Fruit fly (Drosophila melanogaster) whole organism, embryonic: ENCODE measurements around the gene put.

Experiments used
- Aef1 ChIP-seq: fragments of 200-800 bp; sonication (Bioruptor generic); IDR thresholded peaks from 3 replicates; pipeline ENCODE4 v1.3.6; 2022; ENCODE audit warnings: missing biosample characterization, missing genetic modification characterization
- C15 ChIP-seq: fragments of 200-800 bp; sonication (Bioruptor generic); IDR thresholded peaks from 3 replicates; pipeline ENCODE4 v1.3.6; 2022; ENCODE audit warnings: missing biosample characterization, missing genetic modification characterization
- CG10543 ChIP-seq: fragments of 200-800 bp; sonication (Bioruptor generic); optimal IDR thresholded peaks from 3 replicates; lab custom pipeline; 2017; ENCODE audit warnings: missing biosample characterization, mild to moderate bottlenecking, missing genetic modification characterization, moderate library complexity
- CG10959 ChIP-seq: fragments of 200-800 bp; sonication (Bioruptor generic); IDR thresholded peaks from 2 replicates; pipeline ENCODE4 v1.3.6; 2022; ENCODE audit warnings: missing biosample characterization, missing genetic modification characterization
- CG11504 ChIP-seq: fragments of 200-800 bp; sonication (Bioruptor generic); optimal IDR thresholded peaks from 3 replicates; lab custom pipeline; 2019; ENCODE audit warnings: missing biosample characterization, mild to moderate bottlenecking, missing genetic modification characterization, moderate library complexity
- CG12155 ChIP-seq: fragments of 200-800 bp; sonication (Bioruptor generic); optimal IDR thresholded peaks from 3 replicates; lab custom pipeline; 2016; ENCODE audit warnings: missing biosample characterization, missing genetic modification characterization
- CG14667 ChIP-seq: fragments of 200-800 bp; sonication (Bioruptor generic); IDR thresholded peaks from 2 replicates; pipeline ENCODE4 v1.3.6; 2022; ENCODE audit warnings: missing biosample characterization, missing genetic modification characterization
- CG15479 ChIP-seq: fragments of 200-800 bp; sonication (Bioruptor generic); optimal IDR thresholded peaks from 3 replicates; lab custom pipeline; 2019; ENCODE audit warnings: missing biosample characterization, mild to moderate bottlenecking, missing genetic modification characterization, moderate library complexity
- CG17385 ChIP-seq: fragments of 200-800 bp; sonication (Bioruptor generic); optimal IDR thresholded peaks from 3 replicates; lab custom pipeline; 2018; ENCODE audit warnings: missing biosample characterization, mild to moderate bottlenecking, missing genetic modification characterization
- CG2678 ChIP-seq: fragments of 200-800 bp; sonication (Bioruptor generic); optimal IDR thresholded peaks from 3 replicates; lab custom pipeline; 2019; ENCODE audit warnings: missing biosample characterization, mild to moderate bottlenecking, missing genetic modification characterization, moderate library complexity
- CG30020 ChIP-seq: fragments of 200-800 bp; optimal IDR thresholded peaks from 2 replicates; lab custom pipeline; 2019; ENCODE audit warnings: missing biosample characterization, mild to moderate bottlenecking, missing genetic modification characterization, moderate library complexity
- CG42726 ChIP-seq: fragments of 200-800 bp; sonication (Bioruptor generic); IDR thresholded peaks from 2 replicates; pipeline ENCODE4 v1.3.6; 2022; ENCODE audit warnings: missing biosample characterization, missing genetic modification characterization; ENCODE audit not compliant: partially characterized antibody
- CG4404 ChIP-seq: fragments of 200-800 bp; sonication (Bioruptor generic); IDR thresholded peaks from 2 replicates; pipeline ENCODE4 v1.3.6; 2022; ENCODE audit warnings: missing biosample characterization, missing genetic modification characterization
- CG5245 ChIP-seq: fragments of 200-800 bp; sonication (Bioruptor generic); optimal IDR thresholded peaks from 3 replicates; lab custom pipeline; 2016; ENCODE audit warnings: missing biosample characterization, missing genetic modification characterization
- CG6654 ChIP-seq: fragments of 200-800 bp; sonication (Bioruptor generic); optimal IDR thresholded peaks from 2 replicates; lab custom pipeline; 2017; ENCODE audit warnings: missing biosample characterization, mild to moderate bottlenecking, missing genetic modification characterization
- CG7372 ChIP-seq: fragments of 200-800 bp; sonication (Bioruptor generic); IDR thresholded peaks from 2 replicates; pipeline ENCODE4 v1.3.6; 2022; ENCODE audit warnings: missing biosample characterization, missing genetic modification characterization
- CG7786 ChIP-seq: fragments of 200-800 bp; sonication (Bioruptor generic); optimal IDR thresholded peaks from 2 replicates; lab custom pipeline; 2016; ENCODE audit warnings: missing biosample characterization, missing genetic modification characterization
- CG7963 ChIP-seq: fragments of 200-800 bp; sonication (Bioruptor generic); IDR thresholded peaks from 3 replicates; pipeline ENCODE4 v1.3.6; 2022; ENCODE audit warnings: missing biosample characterization, missing genetic modification characterization; ENCODE audit not compliant: partially characterized antibody
- CG8359 ChIP-seq: fragments of 200-800 bp; sonication (Bioruptor generic); optimal IDR thresholded peaks from 2 replicates; lab custom pipeline; 2017; ENCODE audit warnings: missing biosample characterization, mild to moderate bottlenecking, missing genetic modification characterization, borderline replicate concordance
- D ChIP-seq, 2 experiments: fragments of 200-800 bp in 1 of 2; fragments of >200 bp in 1 of 2; sonication (Bioruptor generic) in 1 of 2; optimal IDR thresholded peaks; 2 replicates in 1 of 2; 3 replicates in 1 of 2; lab custom pipeline; 2017; ENCODE audit warnings: mild to moderate bottlenecking in 1 of 2, missing biosample characterization in 1 of 2, missing genetic modification characterization in 1 of 2, missing genetic modification reagents in 1 of 2
- Dp ChIP-seq: fragments of 200-800 bp; sonication (Bioruptor generic); optimal IDR thresholded peaks from 2 replicates; lab custom pipeline; 2018; ENCODE audit warnings: missing biosample characterization, mild to moderate bottlenecking, missing genetic modification characterization, moderate library complexity
- ERR ChIP-seq: fragments of 200-800 bp; sonication (Bioruptor generic); optimal IDR thresholded peaks from 2 replicates; lab custom pipeline; 2016; ENCODE audit warnings: missing biosample characterization, missing genetic modification characterization
- HLHmδ ChIP-seq: fragments of 200-800 bp; sonication (Bioruptor generic); optimal IDR thresholded peaks from 2 replicates; lab custom pipeline; 2018; ENCODE audit warnings: missing biosample characterization, mild to moderate bottlenecking, missing genetic modification characterization, moderate library complexity
- Hand ChIP-seq: fragments of 200-800 bp; sonication (Bioruptor generic); optimal IDR thresholded peaks from 2 replicates; lab custom pipeline; 2017; ENCODE audit warnings: mild to moderate bottlenecking, missing biosample characterization, missing genetic modification reagents, missing genetic modification characterization
- Hr39 ChIP-seq: fragments of >200 bp; optimal IDR thresholded peaks from 2 replicates; lab custom pipeline; 2017
- Myb ChIP-seq: fragments of 200-800 bp; sonication (Bioruptor generic); optimal IDR thresholded peaks from 2 replicates; lab custom pipeline; 2016; ENCODE audit warnings: missing biosample characterization, missing genetic modification characterization
- Usf ChIP-seq: fragments of 200-800 bp; sonication (Bioruptor generic); optimal IDR thresholded peaks from 2 replicates; lab custom pipeline; 2017; ENCODE audit warnings: missing genotype, missing biosample characterization, missing genetic modification characterization
- ase ChIP-seq: fragments of 200-800 bp; sonication (Bioruptor generic); IDR thresholded peaks from 3 replicates; pipeline ENCODE4 v1.3.6; 2022; ENCODE audit warnings: missing biosample characterization, missing genetic modification characterization
- cwo ChIP-seq: fragments of 200-800 bp; sonication (Bioruptor generic); optimal IDR thresholded peaks from 3 replicates; lab custom pipeline; 2017; ENCODE audit warnings: missing biosample characterization, missing genetic modification characterization, mild to moderate bottlenecking, moderate library complexity, missing genetic modification reagents
- exex ChIP-seq: fragments of 200-800 bp; sonication (Bioruptor generic); optimal IDR thresholded peaks from 4 replicates; lab custom pipeline; 2018; ENCODE audit warnings: missing biosample characterization, mild to moderate bottlenecking, missing genetic modification characterization, moderate library complexity
- fd102C ChIP-seq: fragments of 200-800 bp; sonication (Bioruptor generic); optimal IDR thresholded peaks from 2 replicates; lab custom pipeline; 2018; ENCODE audit warnings: missing biosample characterization, mild to moderate bottlenecking, missing genetic modification characterization, moderate library complexity
- grau ChIP-seq: fragments of 200-800 bp; optimal IDR thresholded peaks from 3 replicates; lab custom pipeline; 2019; ENCODE audit warnings: missing biosample characterization, mild to moderate bottlenecking, missing genetic modification characterization, moderate library complexity
- gro ChIP-seq: fragments of 200-800 bp; sonication (Bioruptor generic); optimal IDR thresholded peaks from 2 replicates; lab custom pipeline; 2016; ENCODE audit warnings: missing biosample characterization, missing genetic modification characterization
- ham ChIP-seq: fragments of 200-800 bp; sonication (Bioruptor generic); IDR thresholded peaks from 2 replicates; pipeline ENCODE4 v1.3.6; 2022; ENCODE audit warnings: missing biosample characterization, missing genetic modification characterization
- jigr1 ChIP-seq: fragments of 200-800 bp; sonication (Bioruptor generic); IDR thresholded peaks from 3 replicates; pipeline ENCODE4 v1.3.6; 2022; ENCODE audit warnings: missing biosample characterization, missing genetic modification characterization
- jing ChIP-seq: fragments of 200-800 bp; sonication (Bioruptor generic); optimal IDR thresholded peaks from 2 replicates; lab custom pipeline; 2018; ENCODE audit warnings: missing biosample characterization, mild to moderate bottlenecking, missing genetic modification characterization
- kah ChIP-seq: fragments of 200-800 bp; sonication (Bioruptor generic); optimal IDR thresholded peaks from 2 replicates; lab custom pipeline; 2018; ENCODE audit warnings: missing biosample characterization, mild to moderate bottlenecking, missing genetic modification characterization
- luna ChIP-seq: fragments of 200-800 bp; sonication (Bioruptor generic); optimal IDR thresholded peaks from 2 replicates; lab custom pipeline; 2016; ENCODE audit warnings: missing biosample characterization, missing genetic modification characterization
- nerfin-1 ChIP-seq: fragments of 200-800 bp; sonication (Bioruptor generic); optimal IDR thresholded peaks from 3 replicates; lab custom pipeline; 2019; ENCODE audit warnings: missing biosample characterization, mild to moderate bottlenecking, missing genetic modification characterization, moderate library complexity
- nom ChIP-seq: fragments of 200-800 bp; sonication (Bioruptor generic); optimal IDR thresholded peaks from 2 replicates; lab custom pipeline; 2017; ENCODE audit warnings: missing biosample characterization, missing genetic modification characterization, mild to moderate bottlenecking, moderate library complexity, missing genetic modification reagents
- rib ChIP-seq: fragments of 200-800 bp; sonication (Bioruptor generic); IDR thresholded peaks from 2 replicates; pipeline ENCODE4 v1.3.6; 2022; ENCODE audit warnings: missing biosample characterization, missing genetic modification characterization
- ro ChIP-seq: fragments of 200-800 bp; sonication (Bioruptor generic); IDR thresholded peaks from 2 replicates; pipeline ENCODE4 v1.3.6; 2022; ENCODE audit warnings: missing biosample characterization, missing genetic modification characterization
- schlank ChIP-seq: fragments of 200-800 bp; sonication (Bioruptor generic); optimal IDR thresholded peaks from 2 replicates; lab custom pipeline; 2018; ENCODE audit warnings: missing biosample characterization, mild to moderate bottlenecking, missing genetic modification characterization
- sr ChIP-seq: fragments of 200-800 bp; sonication (Bioruptor generic); IDR thresholded peaks from 3 replicates; pipeline ENCODE4 v1.3.6; 2022; ENCODE audit warnings: missing biosample characterization, missing genetic modification characterization
- tio ChIP-seq: fragments of 200-800 bp; sonication (Bioruptor generic); optimal IDR thresholded peaks from 2 replicates; lab custom pipeline; 2017; ENCODE audit warnings: missing biosample characterization, missing genetic modification characterization, inconsistent platforms
- tna ChIP-seq: fragments of 200-800 bp; sonication (Bioruptor generic); IDR thresholded peaks from 2 replicates; pipeline ENCODE4 v1.3.6; 2022; ENCODE audit warnings: missing biosample characterization, missing genetic modification characterization; ENCODE audit not compliant: partially characterized antibody
- vnd ChIP-seq: fragments of 200-800 bp; sonication (Bioruptor generic); IDR thresholded peaks from 3 replicates; pipeline ENCODE4 v1.3.6; 2022; ENCODE audit warnings: missing biosample characterization, missing genetic modification characterization; ENCODE audit not compliant: partially characterized antibody
- zen ChIP-seq: fragments of 200-800 bp; sonication (Bioruptor generic); optimal IDR thresholded peaks from 3 replicates; lab custom pipeline; 2018; ENCODE audit warnings: missing biosample characterization, mild to moderate bottlenecking, missing genetic modification characterization, moderate library complexity

Gene put

dm6 chr3R:14625215-14626156 lies at the start of gene put, which contains the start of gene His4r (continued):
- no peak for TF ChIP-seq jing (GFP tag; lab: Kevin White, UChicago)
- TF ChIP-seq grau (tag; lab: Kevin White, UChicago): peak; percentile 14
- TF ChIP-seq CG11504: peak; percentile 58
- TF ChIP-seq CG7372 (GFP tag; lab: Robert Waterston, UW): peak; percentile 29; the same call in 1 of the 2 replicates
- peak; percentile 62 for TF ChIP-seq tna (GFP tag; lab: Robert Waterston, UW)
- no peak for TF ChIP-seq exex (tag; lab: Kevin White, UChicago)
- no peak for TF ChIP-seq CG6654 (GFP tag; lab: Kevin White, UChicago)
- TF ChIP-seq schlank (tag; lab: Kevin White, UChicago): no peak
- TF ChIP-seq CG30020: peak; percentile 11
- no peak for TF ChIP-seq CG4404 (GFP tag; lab: Robert Waterston, UW)
- no peak for TF ChIP-seq CG2678 (tag; lab: Kevin White, UChicago)
- TF ChIP-seq C15 (GFP tag; lab: Robert Waterston, UW): no peak
- peak; percentile 50 for TF ChIP-seq CG10543 (GFP tag; lab: Kevin White, UChicago)
- no peak for TF ChIP-seq CG5245
- TF ChIP-seq vnd: no peak
- no peak for TF ChIP-seq zen (tag; lab: Kevin White, UChicago)
- no peak for TF ChIP-seq jigr1 (GFP tag; lab: Robert Waterston, UW)
- TF ChIP-seq CG12155: no peak
- peak; percentile 30 for TF ChIP-seq Myb (GFP tag; lab: Kevin White, UChicago)
- TF ChIP-seq tio (GFP tag; lab: Kevin White, UChicago): no peak
- TF ChIP-seq CG42726 (GFP tag; lab: Robert Waterston, UW): 0 out of 2 replicates have a peak, but pooled peaks have one; percentile 16
- peak; percentile 20 for TF ChIP-seq kah
- no peak for TF ChIP-seq Aef1 (GFP tag; lab: Robert Waterston, UW)
- TF ChIP-seq CG15479 (GFP tag; lab: Kevin White, UChicago): peak; percentile 46
- TF ChIP-seq Hr39 (lab: Kevin White, UChicago): no peak
- TF ChIP-seq ro (GFP tag; lab: Robert Waterston, UW): no peak
- peak; percentile 45 for TF ChIP-seq gro
- peak; percentile 34 for TF ChIP-seq Dp (GFP tag; lab: Kevin White, UChicago)
- TF ChIP-seq CG10959: no peak
- no peak for TF ChIP-seq ham (GFP tag; lab: Robert Waterston, UW)
- peak; percentile 47 for TF ChIP-seq nom (GFP tag; lab: Kevin White, UChicago)
- TF ChIP-seq sr: no peak
- TF ChIP-seq CG7963 (GFP tag; lab: Robert Waterston, UW): peak; percentile 58; the same call in 2 of the 3 replicates
- TF ChIP-seq fd102C (GFP tag; lab: Kevin White, UChicago): no peak
- no peak for TF ChIP-seq CG8359 (GFP tag; lab: Kevin White, UChicago)
- peak; percentile 31 for TF ChIP-seq ERR (GFP tag; lab: Kevin White, UChicago)
- no peak for TF ChIP-seq rib (GFP tag; lab: Robert Waterston, UW)
- TF ChIP-seq nerfin-1 (tag; lab: Kevin White, UChicago): peak; percentile 28
- TF ChIP-seq CG7786 (GFP tag; lab: Kevin White, UChicago): peak; percentile 18
- TF ChIP-seq Hand: no peak
- no peak for TF ChIP-seq luna (GFP tag; lab: Kevin White, UChicago)
- TF ChIP-seq D (optimal IDR thresholded peaks at IDR 0.05; lab: Kevin White, UChicago): peak; percentile 53
- no peak for TF ChIP-seq D (GFP tag; optimal IDR thresholded peaks at IDR 0.05; lab: Kevin White, UChicago)
- TF ChIP-seq Usf: no peak
- no peak for TF ChIP-seq HLHmδ (GFP tag; lab: Kevin White, UChicago)
- TF ChIP-seq cwo: no peak
- TF ChIP-seq CG14667 (GFP tag; lab: Robert Waterston, UW): no peak
- no peak for TF ChIP-seq CG17385
- TF ChIP-seq ase (GFP tag; lab: Robert Waterston, UW): no peak
